Fruit fly (Drosophila melanogaster) whole organism, pupa: ENCODE data around the gene CG31704.

Experiments
- CG12605 ChIP-seq: fragments of 200-800 bp; sonication (Bioruptor generic); IDR thresholded peaks from 2 replicates; pipeline ENCODE4 v1.3.6; 2022; ENCODE audit warnings: missing biosample characterization, missing genetic modification characterization
- CG13204 ChIP-seq: fragments of 200-800 bp; sonication (Bioruptor generic); optimal IDR thresholded peaks from 2 replicates; lab custom pipeline; 2018; ENCODE audit warnings: missing biosample characterization, mild to moderate bottlenecking, missing genetic modification characterization, moderate library complexity
- CG15710 ChIP-seq: fragments of 200-800 bp; sonication (Bioruptor generic); optimal IDR thresholded peaks from 2 replicates; lab custom pipeline; 2018; ENCODE audit warnings: missing biosample characterization, mild to moderate bottlenecking, missing genetic modification characterization, moderate library complexity
- CG17806 ChIP-seq: fragments of 200-800 bp; sonication (Bioruptor generic); optimal IDR thresholded peaks from 2 replicates; lab custom pipeline; 2018; ENCODE audit warnings: missing biosample characterization, mild to moderate bottlenecking, missing genetic modification characterization, moderate library complexity
- CG32121 ChIP-seq: fragments of 200-800 bp; sonication (Bioruptor generic); IDR thresholded peaks from 2 replicates; pipeline ENCODE4 v1.3.6; 2022; ENCODE audit warnings: missing biosample characterization, missing genetic modification characterization
- CG8301 ChIP-seq: fragments of 200-800 bp; sonication (Bioruptor generic); optimal IDR thresholded peaks from 2 replicates; lab custom pipeline; 2018; ENCODE audit warnings: missing biosample characterization, mild to moderate bottlenecking, missing genetic modification characterization
- CG9948 ChIP-seq: fragments of 200-800 bp; sonication (Bioruptor generic); optimal IDR thresholded peaks from 2 replicates; lab custom pipeline; 2018; ENCODE audit warnings: missing biosample characterization, mild to moderate bottlenecking, missing genetic modification characterization, moderate library complexity
- EcR ChIP-seq: fragments of 200-800 bp; sonication (Bioruptor generic); optimal IDR thresholded peaks from 3 replicates; lab custom pipeline; 2019; ENCODE audit warnings: missing biosample characterization, missing genetic modification characterization, mild to moderate bottlenecking, moderate library complexity, missing genetic modification reagents
- Snoo ChIP-seq: fragments of 200-800 bp; sonication (Bioruptor generic); optimal IDR thresholded peaks from 3 replicates; lab custom pipeline; 2017; ENCODE audit warnings: missing biosample characterization, mild to moderate bottlenecking, missing genetic modification characterization, inconsistent platforms
- rn ChIP-seq: fragments of 200-800 bp; sonication (Bioruptor generic); IDR thresholded peaks from 2 replicates; pipeline ENCODE4 v1.3.6; 2022; ENCODE audit warnings: missing biosample characterization, missing genetic modification characterization

DNA sequence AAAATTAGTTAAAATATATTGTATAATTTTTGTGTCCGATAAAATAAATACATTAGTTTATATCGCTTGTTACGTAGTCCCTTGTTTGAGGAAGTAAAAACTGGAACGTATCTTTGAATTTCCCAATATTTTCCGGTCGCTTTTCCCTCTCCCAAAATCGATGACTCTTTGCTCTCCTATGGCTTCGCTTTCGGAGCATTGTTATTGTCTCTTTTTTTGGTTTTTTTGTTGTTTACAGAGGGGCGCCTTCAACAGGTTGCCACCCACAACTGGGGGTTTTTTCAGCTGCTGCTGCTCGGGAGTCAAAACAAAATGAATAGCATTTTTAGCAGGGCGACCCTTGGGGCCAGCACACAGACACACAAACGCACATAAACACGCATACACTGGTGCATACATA, 34.4 kb downstream of the CG31704 start:
- TF ChIP-seq Snoo (tag; lab: Kevin White, UChicago) (no peak), rn (GFP tag; lab: Robert Waterston, UW) (no peak), CG9948 (no peak), CG15710 (tag; lab: Kevin White, UChicago) (no peak), EcR (GFP tag; lab: Kevin White, UChicago) (no peak), CG8301 (tag; lab: Kevin White, UChicago) (no peak), CG13204 (GFP tag; lab: Kevin White, UChicago) (no peak), CG12605 (GFP tag; lab: Robert Waterston, UW) (peak; percentile 94), CG17806 (tag; lab: Kevin White, UChicago) (no peak), CG32121 (GFP tag; lab: Robert Waterston, UW) (no peak)
